Worm (Caenorhabditis elegans) whole organism, young adult: ENCODE data around the gene skr-21.

Experiments
- F49E8.2 ChIP-seq: sonication (generic microtip); optimal IDR thresholded peaks from 3 replicates; lab custom pipeline; 2017; ENCODE audit warnings: missing genetic modification characterization, mild to moderate bottlenecking, missing compliant biosample characterization, antibody characterized with exemption, moderate library complexity; ENCODE audit not compliant: insufficient read depth
- F57C9.4 ChIP-seq: sonication (generic microtip); optimal IDR thresholded peaks from 2 replicates; lab custom pipeline; 2017; ENCODE audit warnings: mild to moderate bottlenecking, missing genetic modification characterization, missing compliant biosample characterization
- Y95B8A.8 ChIP-seq: fragments of 200-800 bp; sonication (Bioruptor generic); IDR thresholded peaks from 2 replicates; pipeline ENCODE4 v1.3.6; 2022; ENCODE audit warnings: missing genetic modification reagents, missing genetic modification characterization, missing compliant biosample characterization
- ama-1 ChIP-seq, 3 experiments: fragments of 150-350 bp in 1 of 3; sonication (generic microtip) in 2 of 3; optimal IDR thresholded peaks; 2 replicates each; lab custom pipeline; 2014 to 2018; ENCODE audit warnings: missing biosample characterization in 2 of 3, missing genetic modification characterization in 2 of 3, missing genetic modification reagents in 2 of 3
- sea-2 ChIP-seq: fragments of 200-800 bp; sonication (Bioruptor generic); IDR thresholded peaks from 2 replicates; pipeline ENCODE4 v1.3.6; 2022; ENCODE audit warnings: missing genetic modification characterization, missing compliant biosample characterization
- snpc-4 ChIP-seq, 5 experiments: fragments of 150-350 bp in 1 of 5; sonication (generic microtip) in 4 of 5; optimal IDR thresholded peaks; 2 replicates each; lab custom pipeline; 2014 to 2018; ENCODE audit warnings: missing genetic modification characterization in 5 of 5, missing biosample characterization in 3 of 5, antibody characterized with exemption in 2 of 5, mild to moderate bottlenecking in 2 of 5, missing compliant biosample characterization in 2 of 5, missing genotype in 2 of 5, moderate library complexity in 2 of 5, missing genetic modification reagents in 1 of 5
- ztf-18 ChIP-seq: sonication (generic microtip); optimal IDR thresholded peaks from 2 replicates; lab custom pipeline; 2016; ENCODE audit warnings: missing genotype, mild to moderate bottlenecking, missing genetic modification characterization, missing compliant biosample characterization

ce11 chrX:13212528-13212927, 13.9 kb downstream of the skr-21 start:
- no peak for TF ChIP-seq Y95B8A.8
- TF ChIP-seq F49E8.2 (tag; lab: Kevin White, UChicago), result no peak
- TF ChIP-seq ama-1 (optimal IDR thresholded peaks at IDR 0.05; lab: Kevin White, UChicago), result no peak
- no peak for TF ChIP-seq ama-1 (GFP tag; optimal IDR thresholded peaks at IDR 0.05; lab: Kevin White, UChicago)
- TF ChIP-seq ztf-18, result no peak
- no peak for TF ChIP-seq F57C9.4 (tag; lab: Kevin White, UChicago)
- TF ChIP-seq snpc-4 (GFP tag; optimal IDR thresholded peaks at IDR 0.05; lab: Kevin White, UChicago), result no peak
- TF ChIP-seq snpc-4 (tag; optimal IDR thresholded peaks at IDR 0.05; lab: Kevin White, UChicago), result no peak
- no peak for TF ChIP-seq sea-2
